Fruit fly (Drosophila melanogaster): Measurements from ENCODE around the gene Prosbeta2.

- TF ChIP-seq tj (GFP tag; optimal IDR thresholded peaks at IDR 0.05) = no peak
- no peak for TF ChIP-seq Crg-1 (GFP tag; optimal IDR thresholded peaks at IDR 0.05)
- TF ChIP-seq cic (GFP tag; optimal IDR thresholded peaks at IDR 0.05) = no peak
- TF ChIP-seq CG7101 (tag; optimal IDR thresholded peaks at IDR 0.05) = no peak
- TF ChIP-seq toe (GFP tag; optimal IDR thresholded peaks at IDR 0.05) = no peak
- no peak for TF ChIP-seq CG11617 (GFP tag; optimal IDR thresholded peaks at IDR 0.05)
- no peak for TF ChIP-seq CG33017 (tag; optimal IDR thresholded peaks at IDR 0.05)
- TF ChIP-seq kay (GFP tag; ENCODE audit: borderline replicate concordance) = no peak
- no peak for TF ChIP-seq Mnt (GFP tag; optimal IDR thresholded peaks at IDR 0.05)
Observed at dm6 chr3L:14974513-14974912, 25.2 kb upstream of the Prosbeta2 start, which contains the start of gene Ocho.

Measured in whole organism, adult.